Comparison of ENCODE assay signal across 1 fruit fly cellular context in genomic region chr3L:11454461-11454860, dm6.
TF ChIP-seq lines count a peak whose summit lies in the region.

No protein-coding gene starts in this region.

TF ChIP-seq in whole organism, embryonic, 481 proteins besides CTCF, POLR2A, EP300 and RAD21 (continued from another document):
- peak; percentile 54; the same call in 1 of the 3 replicates for TF ChIP-seq CG11456 (GFP tag; IDR thresholded peaks at IDR 0.05; lab: Robert Waterston, UW)
- no peak for TF ChIP-seq CG34376 (GFP tag; optimal IDR thresholded peaks at IDR 0.05; lab: Kevin White, UChicago)
- TF ChIP-seq zfh1 (GFP tag; IDR thresholded peaks at IDR 0.05; lab: Robert Waterston, UW), result 0 out of 3 replicates have a peak, but pooled peaks have one; percentile 10
